Worm (Caenorhabditis elegans) whole organism, L2 larva: Measurements from ENCODE around the gene nhr-61.
A peak's percentile ranks its signal among the peaks of the same experiment; 100 is the strongest.

Experiments
- C34F6.9 ChIP-seq: fragments of 150-350 bp; optimal IDR thresholded peaks from 2 replicates; lab custom pipeline; 2014; ENCODE audit warnings: missing biosample characterization, missing genetic modification characterization
- F13H6.1 ChIP-seq: sonication (generic microtip); optimal IDR thresholded peaks from 2 replicates; lab custom pipeline; 2016; ENCODE audit warnings: missing genetic modification characterization, missing compliant biosample characterization
- R02D3.7 ChIP-seq: fragments of 150-350 bp; optimal IDR thresholded peaks from 2 replicates; lab custom pipeline; 2014; ENCODE audit warnings: missing biosample characterization, missing genetic modification characterization
- Y55F3AM.14 ChIP-seq: fragments of 200-800 bp; sonication (Bioruptor generic); optimal IDR thresholded peaks from 2 replicates; lab custom pipeline; 2018; ENCODE audit warnings: mild to moderate bottlenecking, missing genetic modification characterization, missing compliant biosample characterization
- aly-2 ChIP-seq: fragments of 150-350 bp; optimal IDR thresholded peaks from 2 replicates; lab custom pipeline; 2014; ENCODE audit warnings: missing biosample characterization, missing genetic modification characterization
- ama-1 ChIP-seq: fragments of 150-350 bp; optimal IDR thresholded peaks from 2 replicates; lab custom pipeline; 2018; ENCODE audit warnings: inconsistent platforms
- blmp-1 ChIP-seq: sonication (generic microtip); optimal IDR thresholded peaks from 2 replicates; lab custom pipeline; 2017; ENCODE audit warnings: missing genetic modification characterization, mild to moderate bottlenecking, missing compliant biosample characterization, antibody characterized with exemption, moderate library complexity; ENCODE audit not compliant: insufficient read depth
- ceh-16 ChIP-seq: fragments of 150-350 bp; optimal IDR thresholded peaks from 2 replicates; lab custom pipeline; 2014; ENCODE audit warnings: missing biosample characterization, missing genetic modification characterization
- crh-2 ChIP-seq: sonication (generic microtip); optimal IDR thresholded peaks from 2 replicates; lab custom pipeline; 2017; ENCODE audit warnings: missing biosample characterization, missing genetic modification characterization
- egl-27 ChIP-seq: sonication (generic microtip); optimal IDR thresholded peaks from 3 replicates; lab custom pipeline; 2017; ENCODE audit warnings: missing biosample characterization, missing genetic modification reagents, missing genetic modification characterization
- elt-1 ChIP-seq: fragments of 150-350 bp; optimal IDR thresholded peaks from 2 replicates; lab custom pipeline; 2014; ENCODE audit warnings: missing biosample characterization, missing genetic modification characterization
- elt-3 ChIP-seq: sonication (generic microtip); optimal IDR thresholded peaks from 2 replicates; lab custom pipeline; 2017; ENCODE audit warnings: missing biosample characterization, missing genetic modification characterization
- fos-1 ChIP-seq: fragments of 150-350 bp; optimal IDR thresholded peaks from 2 replicates; lab custom pipeline; 2014; ENCODE audit warnings: missing biosample characterization, missing genetic modification characterization
- gmeb-1 ChIP-seq: fragments of 150-350 bp; optimal IDR thresholded peaks from 2 replicates; lab custom pipeline; 2014; ENCODE audit warnings: missing biosample characterization, missing genetic modification characterization
- lin-11 ChIP-seq: fragments of 150-350 bp; sonication (generic microtip); optimal IDR thresholded peaks from 2 replicates; lab custom pipeline; 2014; ENCODE audit warnings: missing biosample characterization, missing genetic modification characterization, inconsistent platforms, mixed read lengths
- lin-13 ChIP-seq: fragments of 150-350 bp; optimal IDR thresholded peaks from 2 replicates; lab custom pipeline; 2014; ENCODE audit warnings: missing biosample characterization, missing genetic modification reagents, missing genetic modification characterization
- lsy-2 ChIP-seq, 2 experiments: fragments of 150-350 bp in 1 of 2; sonication (generic microtip) in 1 of 2; optimal IDR thresholded peaks; 2 replicates each; lab custom pipeline; 2014 to 2017; ENCODE audit warnings: missing biosample characterization in 2 of 2, missing genetic modification characterization in 2 of 2
- mab-5 ChIP-seq: fragments of 150-350 bp; optimal IDR thresholded peaks from 2 replicates; lab custom pipeline; 2014; ENCODE audit warnings: missing biosample characterization, missing genetic modification characterization
- mbf-1 ChIP-seq: sonication (generic microtip); optimal IDR thresholded peaks from 2 replicates; lab custom pipeline; 2017; ENCODE audit warnings: missing biosample characterization, missing genetic modification characterization
- mdl-1 ChIP-seq, 2 experiments: fragments of 150-350 bp in 1 of 2; sonication (generic microtip) in 1 of 2; optimal IDR thresholded peaks; 2 replicates each; lab custom pipeline; 2017; ENCODE audit warnings: missing biosample characterization in 2 of 2, missing genetic modification characterization in 2 of 2
- nhr-11 ChIP-seq: fragments of 150-350 bp; optimal IDR thresholded peaks from 2 replicates; lab custom pipeline; 2014; ENCODE audit warnings: missing biosample characterization, missing genetic modification characterization
- nhr-12 ChIP-seq: fragments of 150-350 bp; optimal IDR thresholded peaks from 2 replicates; lab custom pipeline; 2014; ENCODE audit warnings: missing biosample characterization, missing genetic modification characterization
- nhr-129 ChIP-seq: fragments of 150-350 bp; optimal IDR thresholded peaks from 2 replicates; lab custom pipeline; 2014; ENCODE audit warnings: missing biosample characterization, missing genetic modification characterization
- nhr-21 ChIP-seq: fragments of 150-350 bp; optimal IDR thresholded peaks from 2 replicates; lab custom pipeline; 2014; ENCODE audit warnings: missing biosample characterization, missing genetic modification characterization
- nhr-23 ChIP-seq: fragments of 150-350 bp; optimal IDR thresholded peaks from 2 replicates; lab custom pipeline; 2014; ENCODE audit warnings: missing biosample characterization, missing genetic modification reagents, missing genetic modification characterization
- nhr-237 ChIP-seq: fragments of 150-350 bp; optimal IDR thresholded peaks from 2 replicates; lab custom pipeline; 2014; ENCODE audit warnings: missing biosample characterization, missing genetic modification characterization
- nhr-25 ChIP-seq: fragments of 150-350 bp; sonication (generic microtip); optimal IDR thresholded peaks from 3 replicates; lab custom pipeline; 2014; ENCODE audit warnings: missing biosample characterization, missing genetic modification characterization
- nhr-6 ChIP-seq: fragments of 150-350 bp; optimal IDR thresholded peaks from 2 replicates; lab custom pipeline; 2014; ENCODE audit warnings: missing biosample characterization, missing genetic modification characterization
- nhr-77 ChIP-seq: fragments of 150-350 bp; optimal IDR thresholded peaks from 2 replicates; lab custom pipeline; 2014; ENCODE audit warnings: missing biosample characterization, missing genetic modification characterization
- peb-1 ChIP-seq: fragments of 150-350 bp; optimal IDR thresholded peaks from 2 replicates; lab custom pipeline; 2014; ENCODE audit warnings: missing biosample characterization, missing genetic modification characterization
- sem-4 ChIP-seq: fragments of 150-350 bp; optimal IDR thresholded peaks from 2 replicates; lab custom pipeline; 2014; ENCODE audit warnings: missing biosample characterization, missing genetic modification reagents, missing genetic modification characterization
- skn-1 ChIP-seq: sonication (generic microtip); optimal IDR thresholded peaks from 2 replicates; lab custom pipeline; 2017; ENCODE audit warnings: missing biosample characterization, missing genetic modification characterization
- sma-3 ChIP-seq: sonication (generic microtip); optimal IDR thresholded peaks from 2 replicates; lab custom pipeline; 2016; ENCODE audit warnings: missing genetic modification reagents, missing genetic modification characterization, missing compliant biosample characterization
- sma-9 ChIP-seq, 2 experiments: fragments of 150-350 bp in 1 of 2; sonication (generic microtip) in 1 of 2; optimal IDR thresholded peaks; 2 replicates each; lab custom pipeline; 2014 to 2016; ENCODE audit warnings: missing genetic modification characterization in 2 of 2, mild to moderate bottlenecking in 1 of 2, missing biosample characterization in 1 of 2, missing compliant biosample characterization in 1 of 2, missing genetic modification reagents in 1 of 2, moderate library complexity in 1 of 2
- snpc-4 ChIP-seq: fragments of 150-350 bp; optimal IDR thresholded peaks from 2 replicates; lab custom pipeline; 2014; ENCODE audit warnings: missing biosample characterization, missing genetic modification characterization
- unc-39 ChIP-seq: fragments of 150-350 bp; optimal IDR thresholded peaks from 2 replicates; lab custom pipeline; 2014; ENCODE audit warnings: missing biosample characterization, missing genetic modification characterization
- zag-1 ChIP-seq: fragments of 150-350 bp; optimal IDR thresholded peaks from 2 replicates; lab custom pipeline; 2014; ENCODE audit warnings: missing biosample characterization, missing genetic modification characterization
- ztf-1 ChIP-seq: fragments of 200-800 bp; sonication (Bioruptor generic); conservative IDR thresholded peaks from 2 replicates; pipeline ENCODE4 v1.3.6; 2022; ENCODE audit warnings: missing genetic modification characterization, missing compliant biosample characterization
- ztf-4 ChIP-seq: fragments of 150-350 bp; optimal IDR thresholded peaks from 2 replicates; lab custom pipeline; 2014; ENCODE audit warnings: missing biosample characterization, missing genetic modification characterization

The nhr-61 gene

ce11 chrII:14825413-14825812, 7.1 kb upstream of the nhr-61 start:
- TF ChIP-seq lin-13 (GFP tag; lab: Kevin White, UChicago) = no peak
- no peak for TF ChIP-seq crh-2 (tag; lab: Kevin White, UChicago)
- no peak for TF ChIP-seq ama-1 (lab: Kevin White, UChicago)
- no peak for TF ChIP-seq R02D3.7 (tag; lab: Kevin White, UChicago)
- no peak for TF ChIP-seq ztf-4 (tag; lab: Kevin White, UChicago)
- TF ChIP-seq lsy-2 (tag; optimal IDR thresholded peaks at IDR 0.05; lab: Kevin White, UChicago) = no peak
- TF ChIP-seq aly-2 (tag; lab: Kevin White, UChicago) = no peak
- peak; percentile 36 for TF ChIP-seq sma-9 (GFP tag; optimal IDR thresholded peaks at IDR 0.05; lab: Kevin White, UChicago)
- no peak for TF ChIP-seq sma-9 (tag; optimal IDR thresholded peaks at IDR 0.05; lab: Kevin White, UChicago)
- peak; percentile 68 for TF ChIP-seq nhr-21 (tag; lab: Kevin White, UChicago)
- TF ChIP-seq egl-27 (tag; lab: Kevin White, UChicago) = no peak
- TF ChIP-seq C34F6.9 (tag; lab: Kevin White, UChicago) = no peak
- no peak for TF ChIP-seq sma-3 (GFP tag; lab: Kevin White, UChicago)
- TF ChIP-seq fos-1 (tag; lab: Kevin White, UChicago) = peak; percentile 1

- TF ChIP-seq mab-5 (tag; lab: Kevin White, UChicago) (no peak), gmeb-1 (tag; lab: Kevin White, UChicago) (peak; percentile 76), lsy-2 (tag; optimal IDR thresholded peaks at IDR 0.05; lab: Kevin White, UChicago) (peak; percentile 19 to 63), mbf-1 (no peak), skn-1 (tag; lab: Kevin White, UChicago) (no peak), elt-3 (tag; lab: Kevin White, UChicago) (no peak), snpc-4 (tag; lab: Kevin White, UChicago) (peak; percentile 0), egl-27 (tag; lab: Kevin White, UChicago) (peak; percentile 39), sem-4 (tag; lab: Kevin White, UChicago) (peak; percentile 61), C34F6.9 (tag; lab: Kevin White, UChicago) (peak; percentile 40), nhr-12 (no peak), zag-1 (tag; lab: Kevin White, UChicago) (no peak), elt-1 (tag; lab: Kevin White, UChicago) (peak; percentile 14), F13H6.1 (tag; lab: Kevin White, UChicago) (peak; percentile 86), nhr-237 (tag; lab: Kevin White, UChicago) (no peak), Y55F3AM.14 (GFP tag; lab: Kevin White, UChicago) (no peak), sma-9 (GFP tag; optimal IDR thresholded peaks at IDR 0.05; lab: Kevin White, UChicago) (peak; percentile 86), sma-9 (tag; optimal IDR thresholded peaks at IDR 0.05; lab: Kevin White, UChicago) (no peak), nhr-77 (tag; lab: Kevin White, UChicago) (peak; percentile 51), ztf-4 (tag; lab: Kevin White, UChicago) (peak; percentile 38), blmp-1 (tag; lab: Kevin White, UChicago) (peak; percentile 56), ceh-16 (tag; lab: Kevin White, UChicago) (peak; percentile 68), nhr-25 (tag; lab: Kevin White, UChicago) (peak; percentile 89), nhr-6 (tag; lab: Kevin White, UChicago) (peak; percentile 63), nhr-11 (tag; lab: Kevin White, UChicago) (no peak), peb-1 (no peak), nhr-129 (tag; lab: Kevin White, UChicago) (peak; percentile 76), sma-3 (GFP tag; lab: Kevin White, UChicago) (peak; percentile 71), crh-2 (tag; lab: Kevin White, UChicago) (peak; percentile 90), ztf-1 (GFP tag; lab: Robert Waterston, UW) (no peak), nhr-21 (tag; lab: Kevin White, UChicago) (peak; percentile 70), nhr-23 (tag; lab: Kevin White, UChicago) (no peak), unc-39 (no peak), fos-1 (tag; lab: Kevin White, UChicago) (peak; percentile 75), lin-13 (GFP tag; lab: Kevin White, UChicago) (peak; percentile 42), lin-11 (tag; lab: Kevin White, UChicago) (no peak), mdl-1 (tag; optimal IDR thresholded peaks at IDR 0.05; lab: Kevin White, UChicago) (peak in 1 of 2 experiments; percentile 15)
These were observed 4.1 kb upstream of the nhr-61 start for ce11 chrII:14822419-14822818.
